Fruit fly (Drosophila melanogaster) whole organism, embryonic: ENCODE results near the gene CG2901.

Source experiments
- Antp ChIP-seq: fragments of 200-800 bp; sonication (Bioruptor generic); optimal IDR thresholded peaks from 3 replicates; lab custom pipeline; 2016; ENCODE audit warnings: missing biosample characterization, missing genetic modification characterization
- Bgb ChIP-seq: fragments of 200-800 bp; sonication (Bioruptor generic); IDR thresholded peaks from 2 replicates; pipeline ENCODE4 v1.3.6; 2022; ENCODE audit warnings: missing biosample characterization, missing genetic modification characterization; ENCODE audit not compliant: partially characterized antibody
- BtbVII ChIP-seq: fragments of 200-800 bp; sonication (Bioruptor generic); optimal IDR thresholded peaks from 3 replicates; lab custom pipeline; 2017; ENCODE audit warnings: missing biosample characterization, mild to moderate bottlenecking, missing genetic modification characterization
- CG10431 ChIP-seq: fragments of 200-800 bp; sonication (Bioruptor generic); optimal IDR thresholded peaks from 3 replicates; lab custom pipeline; 2018; ENCODE audit warnings: missing biosample characterization, mild to moderate bottlenecking, missing genetic modification characterization
- CG10543 ChIP-seq: fragments of 200-800 bp; sonication (Bioruptor generic); optimal IDR thresholded peaks from 3 replicates; lab custom pipeline; 2017; ENCODE audit warnings: missing biosample characterization, mild to moderate bottlenecking, missing genetic modification characterization, moderate library complexity
- CG11456 ChIP-seq: fragments of 200-800 bp; sonication (Bioruptor generic); IDR thresholded peaks from 3 replicates; pipeline ENCODE4 v1.3.6; 2022; ENCODE audit warnings: missing biosample characterization, missing genetic modification characterization
- CG14050 ChIP-seq: fragments of 200-800 bp; sonication (Bioruptor generic); IDR thresholded peaks from 3 replicates; pipeline ENCODE4 v1.3.6; 2022; ENCODE audit warnings: missing biosample characterization, missing genetic modification characterization
- CG14710 ChIP-seq: fragments of 200-800 bp; sonication (Bioruptor generic); optimal IDR thresholded peaks from 3 replicates; lab custom pipeline; 2019; ENCODE audit warnings: missing biosample characterization, mild to moderate bottlenecking, missing genetic modification characterization, moderate library complexity
- CG15269 ChIP-seq: fragments of 200-800 bp; sonication (Bioruptor generic); optimal IDR thresholded peaks from 2 replicates; lab custom pipeline; 2018; ENCODE audit warnings: missing biosample characterization, mild to moderate bottlenecking, missing genetic modification characterization, moderate library complexity
- CG17612 ChIP-seq: fragments of 200-800 bp; sonication (Bioruptor generic); IDR thresholded peaks from 2 replicates; pipeline ENCODE4 v1.3.6; 2022; ENCODE audit warnings: missing biosample characterization, missing genetic modification characterization
- CG34422 ChIP-seq: fragments of 200-800 bp; sonication (Bioruptor generic); IDR thresholded peaks from 3 replicates; pipeline ENCODE4 v1.3.6; 2022; ENCODE audit warnings: missing biosample characterization, missing genetic modification characterization
- CG4820 ChIP-seq: fragments of 200-800 bp; sonication (Bioruptor generic); optimal IDR thresholded peaks from 3 replicates; lab custom pipeline; 2016; ENCODE audit warnings: missing biosample characterization, missing genetic modification characterization
- CG6254 ChIP-seq: fragments of 200-800 bp; sonication (Bioruptor generic); optimal IDR thresholded peaks from 3 replicates; lab custom pipeline; 2017; ENCODE audit warnings: mild to moderate bottlenecking, missing biosample characterization, missing genetic modification reagents, missing genetic modification characterization
- CG6683 ChIP-seq: fragments of 200-800 bp; sonication (Bioruptor generic); optimal IDR thresholded peaks from 2 replicates; lab custom pipeline; 2017; ENCODE audit warnings: missing biosample characterization, mild to moderate bottlenecking, missing genetic modification characterization, missing genetic modification reagents
- CG8359 ChIP-seq: fragments of 200-800 bp; sonication (Bioruptor generic); optimal IDR thresholded peaks from 2 replicates; lab custom pipeline; 2017; ENCODE audit warnings: missing biosample characterization, mild to moderate bottlenecking, missing genetic modification characterization, borderline replicate concordance
- CG8924 ChIP-seq: fragments of 200-800 bp; optimal IDR thresholded peaks from 3 replicates; lab custom pipeline; 2019; ENCODE audit warnings: missing biosample characterization, mild to moderate bottlenecking, missing genetic modification characterization, moderate library complexity
- CG9876 ChIP-seq: fragments of 200-800 bp; sonication (Bioruptor generic); optimal IDR thresholded peaks from 2 replicates; lab custom pipeline; 2016; ENCODE audit warnings: missing biosample characterization, missing genetic modification characterization
- CG9932 ChIP-seq: fragments of 200-800 bp; sonication (Bioruptor generic); IDR thresholded peaks from 2 replicates; pipeline ENCODE4 v1.3.6; 2022; ENCODE audit warnings: missing biosample characterization, missing genetic modification characterization
- CHES-1-like ChIP-seq: fragments of 200-800 bp; sonication (Bioruptor generic); optimal IDR thresholded peaks from 2 replicates; lab custom pipeline; 2016; ENCODE audit warnings: missing biosample characterization, missing genetic modification characterization
- HLH4C ChIP-seq: fragments of 200-800 bp; sonication (Bioruptor generic); IDR thresholded peaks from 3 replicates; pipeline ENCODE4 v1.3.6; 2022; ENCODE audit warnings: missing biosample characterization, missing genetic modification characterization; ENCODE audit not compliant: partially characterized antibody
- HLHmδ ChIP-seq: fragments of 200-800 bp; sonication (Bioruptor generic); optimal IDR thresholded peaks from 2 replicates; lab custom pipeline; 2018; ENCODE audit warnings: missing biosample characterization, mild to moderate bottlenecking, missing genetic modification characterization, moderate library complexity
- HmgD ChIP-seq: fragments of 200-800 bp; sonication (Bioruptor generic); optimal IDR thresholded peaks from 3 replicates; lab custom pipeline; 2016; ENCODE audit warnings: missing biosample characterization, missing genetic modification characterization
- HmgZ ChIP-seq: fragments of 200-800 bp; sonication (Bioruptor generic); optimal IDR thresholded peaks from 2 replicates; lab custom pipeline; 2018; ENCODE audit warnings: missing biosample characterization, mild to moderate bottlenecking, missing genetic modification characterization
- Hsf ChIP-seq: fragments of 200-800 bp; sonication (Bioruptor generic); optimal IDR thresholded peaks from 3 replicates; lab custom pipeline; 2016; ENCODE audit warnings: missing biosample characterization, missing genetic modification characterization
- abd-A ChIP-seq: fragments of 200-800 bp; sonication (Bioruptor generic); optimal IDR thresholded peaks from 3 replicates; lab custom pipeline; 2019; ENCODE audit warnings: missing biosample characterization, mild to moderate bottlenecking, missing genetic modification characterization, moderate library complexity
- btn ChIP-seq: fragments of 200-800 bp; sonication (Bioruptor generic); optimal IDR thresholded peaks from 2 replicates; lab custom pipeline; 2016; ENCODE audit warnings: missing biosample characterization, missing genetic modification characterization
- dm ChIP-seq: fragments of 200-800 bp; sonication (Bioruptor generic); optimal IDR thresholded peaks from 3 replicates; lab custom pipeline; 2016; ENCODE audit warnings: missing biosample characterization, missing genetic modification characterization
- ems ChIP-seq: fragments of 200-800 bp; sonication (Bioruptor generic); optimal IDR thresholded peaks from 3 replicates; lab custom pipeline; 2016; ENCODE audit warnings: missing biosample characterization, missing genetic modification characterization
- en ChIP-seq: fragments of 200-800 bp; sonication (Bioruptor generic); optimal IDR thresholded peaks from 2 replicates; lab custom pipeline; 2016; ENCODE audit warnings: missing biosample characterization, missing genetic modification characterization
- fd3F ChIP-seq: fragments of 200-800 bp; sonication (Bioruptor generic); optimal IDR thresholded peaks from 2 replicates; lab custom pipeline; 2018; ENCODE audit warnings: missing biosample characterization, mild to moderate bottlenecking, missing genetic modification characterization, moderate library complexity
- grn ChIP-seq: fragments of 200-800 bp; sonication (Bioruptor generic); optimal IDR thresholded peaks from 3 replicates; lab custom pipeline; 2017; ENCODE audit warnings: missing biosample characterization, missing genetic modification characterization
- gt ChIP-seq: fragments of 200-800 bp; sonication (Bioruptor generic); IDR thresholded peaks from 2 replicates; pipeline ENCODE4 v1.3.6; 2022; ENCODE audit warnings: missing biosample characterization, missing genetic modification characterization
- ham ChIP-seq: fragments of 200-800 bp; sonication (Bioruptor generic); IDR thresholded peaks from 2 replicates; pipeline ENCODE4 v1.3.6; 2022; ENCODE audit warnings: missing biosample characterization, missing genetic modification characterization
- hkb ChIP-seq, 2 experiments: fragments of 200-800 bp in 1 of 2; fragments of >200 bp in 1 of 2; sonication (Bioruptor generic) in 1 of 2; IDR thresholded peaks in 1 of 2; optimal IDR thresholded peaks in 1 of 2; 2 replicates each; pipeline versions ENCODE4 v1.3.6 to Lab custom; 2017 to 2022; ENCODE audit warnings: missing biosample characterization in 1 of 2, missing genetic modification characterization in 1 of 2
- insv ChIP-seq, 2 experiments: fragments of 200-800 bp; sonication (Bioruptor generic); optimal IDR thresholded peaks; 3 replicates each; lab custom pipeline; 2016 to 2018; ENCODE audit warnings: missing biosample characterization in 2 of 2, missing genetic modification characterization in 2 of 2
- kah ChIP-seq: fragments of 200-800 bp; sonication (Bioruptor generic); optimal IDR thresholded peaks from 2 replicates; lab custom pipeline; 2018; ENCODE audit warnings: missing biosample characterization, mild to moderate bottlenecking, missing genetic modification characterization
- lab ChIP-seq: fragments of 200-800 bp; sonication (Bioruptor generic); optimal IDR thresholded peaks from 3 replicates; lab custom pipeline; 2017; ENCODE audit warnings: missing biosample characterization, missing genetic modification characterization, mild to moderate bottlenecking, moderate library complexity, missing genetic modification reagents
- nom ChIP-seq: fragments of 200-800 bp; sonication (Bioruptor generic); optimal IDR thresholded peaks from 2 replicates; lab custom pipeline; 2017; ENCODE audit warnings: missing biosample characterization, missing genetic modification characterization, mild to moderate bottlenecking, moderate library complexity, missing genetic modification reagents
- oc ChIP-seq: fragments of 200-800 bp; sonication (Bioruptor generic); optimal IDR thresholded peaks from 2 replicates; lab custom pipeline; 2018; ENCODE audit warnings: missing biosample characterization, mild to moderate bottlenecking, missing genetic modification characterization, moderate library complexity
- rib ChIP-seq: fragments of 200-800 bp; sonication (Bioruptor generic); IDR thresholded peaks from 2 replicates; pipeline ENCODE4 v1.3.6; 2022; ENCODE audit warnings: missing biosample characterization, missing genetic modification characterization
- row ChIP-seq: fragments of 200-800 bp; sonication (Bioruptor generic); IDR thresholded peaks from 3 replicates; pipeline ENCODE4 v1.3.6; 2022; ENCODE audit warnings: missing biosample characterization, missing genetic modification characterization
- sd ChIP-seq: fragments of 200-800 bp; sonication (Bioruptor generic); optimal IDR thresholded peaks from 3 replicates; lab custom pipeline; 2018; ENCODE audit warnings: missing biosample characterization, mild to moderate bottlenecking, missing genetic modification characterization, moderate library complexity
- sens ChIP-seq: fragments of 200-800 bp; sonication (Bioruptor generic); peaks from one replicate; lab custom pipeline; 2016; ENCODE audit warnings: missing biosample characterization, missing genetic modification characterization
- slbo ChIP-seq: fragments of 200-800 bp; sonication (Bioruptor generic); IDR thresholded peaks from 2 replicates; pipeline ENCODE4 v1.3.6; 2022; ENCODE audit warnings: missing biosample characterization, missing genetic modification characterization
- stwl ChIP-seq: fragments of 200-800 bp; sonication (Bioruptor generic); optimal IDR thresholded peaks from 3 replicates; lab custom pipeline; 2018; ENCODE audit warnings: missing biosample characterization, mild to moderate bottlenecking, missing genetic modification characterization, moderate library complexity
- tna ChIP-seq: fragments of 200-800 bp; sonication (Bioruptor generic); IDR thresholded peaks from 2 replicates; pipeline ENCODE4 v1.3.6; 2022; ENCODE audit warnings: missing biosample characterization, missing genetic modification characterization; ENCODE audit not compliant: partially characterized antibody
- unc-4 ChIP-seq: fragments of 200-800 bp; sonication (Bioruptor generic); IDR thresholded peaks from 2 replicates; pipeline ENCODE4 v1.3.6; 2022; ENCODE audit warnings: missing biosample characterization, missing genetic modification characterization; ENCODE audit not compliant: partially characterized antibody
- vfl ChIP-seq: fragments of 200-800 bp; sonication (Bioruptor generic); optimal IDR thresholded peaks from 2 replicates; lab custom pipeline; 2016; ENCODE audit warnings: missing biosample characterization, missing genetic modification characterization
- zen2 ChIP-seq: fragments of 200-800 bp; sonication (Bioruptor generic); IDR thresholded peaks from 3 replicates; pipeline ENCODE4 v1.3.6; 2022; ENCODE audit warnings: missing biosample characterization, missing genetic modification characterization; ENCODE audit not compliant: partially characterized antibody

The CG2901 gene

DNA sequence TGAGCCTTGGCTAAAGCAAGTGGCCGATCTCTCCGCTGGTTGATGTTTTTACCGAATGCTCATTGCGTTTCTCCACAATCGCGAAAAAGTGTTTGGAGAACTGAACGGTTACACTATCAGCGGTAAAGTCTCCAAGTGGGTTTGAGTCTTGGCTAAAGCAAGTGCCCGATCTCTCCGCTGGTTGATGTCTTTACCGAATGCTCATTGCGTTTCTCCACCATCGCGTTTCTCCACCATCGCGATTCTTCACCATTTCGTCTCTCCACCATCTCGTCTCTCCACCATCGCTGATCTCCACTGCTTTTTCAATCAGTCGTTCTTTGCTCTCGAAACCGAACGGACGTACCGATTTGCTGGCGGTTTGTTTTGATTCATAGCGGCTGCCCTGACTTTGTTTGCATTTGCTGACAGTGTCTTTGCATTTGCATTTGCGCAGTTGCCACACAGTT is 16.6 kb upstream of the CG2901 start, which contains the start of gene ec (continued):
- TF ChIP-seq fd3F (GFP tag; lab: Kevin White, UChicago) (no peak), sd (tag; lab: Kevin White, UChicago) (no peak), zen2 (GFP tag; lab: Robert Waterston, UW) (peak; percentile 21; the same call in 1 of the 3 replicates), Bgb (GFP tag; lab: Robert Waterston, UW) (peak; percentile 61; the same call in 1 of the 2 replicates), unc-4 (GFP tag; lab: Robert Waterston, UW) (peak; percentile 35), CG6683 (GFP tag; lab: Kevin White, UChicago) (peak; percentile 10), Hsf (peak; percentile 4), rib (GFP tag; lab: Robert Waterston, UW) (no peak), kah (GFP tag; lab: Kevin White, UChicago) (peak; percentile 66), CG4820 (GFP tag; lab: Kevin White, UChicago) (no peak), CG11456 (GFP tag; lab: Robert Waterston, UW) (no peak), HLHmδ (peak; percentile 79), grn (peak; percentile 2), nom (GFP tag; lab: Kevin White, UChicago) (peak; percentile 44), ems (GFP tag; lab: Kevin White, UChicago) (no peak), hkb (optimal IDR thresholded peaks at IDR 0.05; lab: Kevin White, UChicago) (peak; percentile 91), hkb (GFP tag; IDR thresholded peaks at IDR 0.05; lab: Robert Waterston, UW) (no peak; the same call in 1 of the 2 replicates), BtbVII (GFP tag; lab: Kevin White, UChicago) (peak; percentile 42), abd-A (peak; percentile 5), lab (GFP tag; lab: Kevin White, UChicago) (peak; percentile 37), HmgZ (tag; lab: Kevin White, UChicago) (peak; percentile 67), CG8359 (GFP tag; lab: Kevin White, UChicago) (no peak), CG9932 (GFP tag; lab: Robert Waterston, UW) (0 out of 2 replicates have a peak, but pooled peaks have one; percentile 31), CG10543 (GFP tag; lab: Kevin White, UChicago) (peak; percentile 44), slbo (GFP tag; lab: Robert Waterston, UW) (no peak), CG15269 (peak; percentile 29), CG14710 (tag; lab: Kevin White, UChicago) (peak; percentile 55), tna (GFP tag; lab: Robert Waterston, UW) (0 out of 2 replicates have a peak, but pooled peaks have one; percentile 23), CG8924 (tag; lab: Kevin White, UChicago) (peak; percentile 44), row (0 out of 3 replicates have a peak, but pooled peaks have one; percentile 19), CG10431 (GFP tag; lab: Kevin White, UChicago) (no peak), CG9876 (GFP tag; lab: Kevin White, UChicago) (no peak), CHES-1-like (GFP tag; lab: Kevin White, UChicago) (peak; percentile 24), insv (GFP tag; optimal IDR thresholded peaks at IDR 0.05; lab: Kevin White, UChicago) (peak in 1 of 2 experiments; percentile 71), CG6254 (GFP tag; lab: Kevin White, UChicago) (no peak), CG17612 (GFP tag; lab: Robert Waterston, UW) (no peak), CG14050 (GFP tag; lab: Robert Waterston, UW) (no peak), ham (GFP tag; lab: Robert Waterston, UW) (no peak), vfl (GFP tag; lab: Kevin White, UChicago) (no peak), HmgD (GFP tag; lab: Kevin White, UChicago) (peak; percentile 77), Antp (GFP tag; lab: Kevin White, UChicago) (no peak), sens (GFP tag; lab: Kevin White, UChicago) (peak; percentile 85), gt (GFP tag; lab: Robert Waterston, UW) (no peak), dm (GFP tag; lab: Kevin White, UChicago) (peak; percentile 9), oc (peak; percentile 40), HLH4C (0 out of 3 replicates have a peak, but pooled peaks have one; percentile 27), stwl (tag; lab: Kevin White, UChicago) (peak; percentile 54), CG34422 (GFP tag; lab: Robert Waterston, UW) (0 out of 3 replicates have a peak, but pooled peaks have one; percentile 24), en (no peak), btn (GFP tag; lab: Kevin White, UChicago) (peak; percentile 4)
